Fruit fly (Drosophila melanogaster) whole organism, embryonic: ENCODE results near the gene Vha16-5.
A peak's percentile ranks its signal among the peaks of the same experiment; 100 is the strongest.

Experiments used
- Awh ChIP-seq: fragments of 200-800 bp; sonication (Bioruptor generic); IDR thresholded peaks from 2 replicates; pipeline ENCODE4, ENCODE4 v1.3.6; 2022; ENCODE audit warnings: missing biosample characterization, missing genetic modification characterization
- CG1024 ChIP-seq: fragments of 200-800 bp; sonication (Bioruptor generic); IDR thresholded peaks from 2 replicates; pipeline ENCODE4 v1.3.6; 2022; ENCODE audit warnings: missing biosample characterization, missing genetic modification characterization
- CG10543 ChIP-seq: fragments of 200-800 bp; sonication (Bioruptor generic); optimal IDR thresholded peaks from 3 replicates; lab custom pipeline; 2017; ENCODE audit warnings: missing biosample characterization, mild to moderate bottlenecking, missing genetic modification characterization, moderate library complexity
- CG11085 ChIP-seq: fragments of 200-800 bp; sonication (Bioruptor generic); IDR thresholded peaks from 2 replicates; pipeline ENCODE4 v1.3.6; 2022; ENCODE audit warnings: missing biosample characterization, missing genetic modification characterization
- CG12391 ChIP-seq: fragments of 200-800 bp; sonication (Bioruptor generic); optimal IDR thresholded peaks from 3 replicates; lab custom pipeline; 2018; ENCODE audit warnings: missing biosample characterization, mild to moderate bottlenecking, missing genetic modification characterization, moderate library complexity
- CG13424 ChIP-seq: fragments of 200-800 bp; sonication (Bioruptor generic); optimal IDR thresholded peaks from 2 replicates; lab custom pipeline; 2019; ENCODE audit warnings: missing biosample characterization, mild to moderate bottlenecking, missing genetic modification characterization, moderate library complexity
- CG14441 ChIP-seq: fragments of 200-800 bp; sonication (Bioruptor generic); IDR thresholded peaks from 2 replicates; pipeline ENCODE4 v1.3.6; 2022; ENCODE audit warnings: missing biosample characterization, missing genetic modification characterization
- CG14710 ChIP-seq: fragments of 200-800 bp; sonication (Bioruptor generic); optimal IDR thresholded peaks from 3 replicates; lab custom pipeline; 2019; ENCODE audit warnings: missing biosample characterization, mild to moderate bottlenecking, missing genetic modification characterization, moderate library complexity
- CG14965 ChIP-seq: fragments of 200-800 bp; sonication (Bioruptor generic); optimal IDR thresholded peaks from 2 replicates; lab custom pipeline; 2016; ENCODE audit warnings: missing biosample characterization, missing genetic modification characterization, borderline replicate concordance
- CG15479 ChIP-seq: fragments of 200-800 bp; sonication (Bioruptor generic); optimal IDR thresholded peaks from 3 replicates; lab custom pipeline; 2019; ENCODE audit warnings: missing biosample characterization, mild to moderate bottlenecking, missing genetic modification characterization, moderate library complexity
- CG17568 ChIP-seq: fragments of 200-800 bp; sonication (Bioruptor generic); optimal IDR thresholded peaks from 2 replicates; lab custom pipeline; 2018; ENCODE audit warnings: missing biosample characterization, mild to moderate bottlenecking, missing genetic modification characterization, moderate library complexity
- CG17912 ChIP-seq: fragments of 200-800 bp; sonication (Bioruptor generic); optimal IDR thresholded peaks from 2 replicates; lab custom pipeline; 2018; ENCODE audit warnings: missing biosample characterization, mild to moderate bottlenecking, missing genetic modification characterization
- CG18619 ChIP-seq: fragments of 200-800 bp; sonication (Bioruptor generic); optimal IDR thresholded peaks from 3 replicates; lab custom pipeline; 2017; ENCODE audit warnings: missing biosample characterization, mild to moderate bottlenecking, missing genetic modification characterization
- CG2875 ChIP-seq: fragments of 200-800 bp; sonication (Bioruptor generic); optimal IDR thresholded peaks from 2 replicates; lab custom pipeline; 2017; ENCODE audit warnings: missing biosample characterization, mild to moderate bottlenecking, missing genetic modification characterization, missing genetic modification reagents
- CG31224 ChIP-seq: fragments of 200-800 bp; sonication (Bioruptor generic); IDR thresholded peaks from 2 replicates; pipeline ENCODE4 v1.3.6; 2022; ENCODE audit warnings: missing biosample characterization, missing genetic modification characterization
- CG34376 ChIP-seq: fragments of 200-800 bp; sonication (Bioruptor generic); optimal IDR thresholded peaks from 2 replicates; lab custom pipeline; 2018; ENCODE audit warnings: missing biosample characterization, mild to moderate bottlenecking, missing genetic modification characterization
- CG5245 ChIP-seq: fragments of 200-800 bp; sonication (Bioruptor generic); optimal IDR thresholded peaks from 3 replicates; lab custom pipeline; 2016; ENCODE audit warnings: missing biosample characterization, missing genetic modification characterization
- CG9437 ChIP-seq: fragments of 200-800 bp; sonication (Bioruptor generic); optimal IDR thresholded peaks from 2 replicates; lab custom pipeline; 2018; ENCODE audit warnings: missing biosample characterization, mild to moderate bottlenecking, missing genetic modification characterization
- CG9609 ChIP-seq: fragments of 200-800 bp; sonication (Bioruptor generic); optimal IDR thresholded peaks from 3 replicates; lab custom pipeline; 2016; ENCODE audit warnings: missing biosample characterization, missing genetic modification characterization
- CG9817 ChIP-seq: fragments of 200-800 bp; sonication (Bioruptor generic); optimal IDR thresholded peaks from 2 replicates; lab custom pipeline; 2018; ENCODE audit warnings: missing biosample characterization, mild to moderate bottlenecking, missing genetic modification characterization, moderate library complexity
- CoRest ChIP-seq: fragments of 200-800 bp; sonication (Bioruptor generic); optimal IDR thresholded peaks from 3 replicates; lab custom pipeline; 2018; ENCODE audit warnings: missing biosample characterization, mild to moderate bottlenecking, missing genetic modification characterization, moderate library complexity
- Dll ChIP-seq: fragments of 200-800 bp; sonication (Bioruptor generic); IDR thresholded peaks from 4 replicates; pipeline ENCODE4 v1.3.6; 2022; ENCODE audit warnings: missing biosample characterization, missing genetic modification characterization; ENCODE audit not compliant: partially characterized antibody
- Drgx ChIP-seq: fragments of 200-800 bp; sonication (Bioruptor generic); IDR thresholded peaks from 2 replicates; pipeline ENCODE4 v1.3.6; 2022; ENCODE audit warnings: missing biosample characterization, missing genetic modification characterization
- Fer2 ChIP-seq: fragments of 200-800 bp; sonication (Bioruptor generic); optimal IDR thresholded peaks from 2 replicates; lab custom pipeline; 2018; ENCODE audit warnings: missing biosample characterization, mild to moderate bottlenecking, missing genetic modification characterization, moderate library complexity
- HmgD ChIP-seq: fragments of 200-800 bp; sonication (Bioruptor generic); optimal IDR thresholded peaks from 3 replicates; lab custom pipeline; 2016; ENCODE audit warnings: missing biosample characterization, missing genetic modification characterization
- Lhr ChIP-seq: fragments of 200-800 bp; sonication (Bioruptor generic); optimal IDR thresholded peaks from 3 replicates; lab custom pipeline; 2017; ENCODE audit warnings: mild to moderate bottlenecking, missing biosample characterization, missing genetic modification reagents, missing genetic modification characterization
- NK7.1 ChIP-seq: fragments of 200-800 bp; sonication (Bioruptor generic); optimal IDR thresholded peaks from 3 replicates; lab custom pipeline; 2016; ENCODE audit warnings: missing biosample characterization, missing genetic modification characterization
- Nf-YB ChIP-seq: fragments of 200-800 bp; sonication (Bioruptor generic); optimal IDR thresholded peaks from 3 replicates; lab custom pipeline; 2019; ENCODE audit warnings: missing biosample characterization, mild to moderate bottlenecking, missing genetic modification characterization, moderate library complexity
- NfI ChIP-seq: fragments of 200-800 bp; sonication (Bioruptor generic); optimal IDR thresholded peaks from 3 replicates; lab custom pipeline; 2018; ENCODE audit warnings: missing biosample characterization, mild to moderate bottlenecking, missing genetic modification characterization, moderate library complexity
- Rfx ChIP-seq: fragments of 200-800 bp; sonication (Bioruptor generic); IDR thresholded peaks from 2 replicates; pipeline ENCODE4 v1.3.6; 2022; ENCODE audit warnings: missing biosample characterization, missing genetic modification characterization
- Scr ChIP-seq: fragments of 200-800 bp; sonication (Bioruptor generic); IDR thresholded peaks from 2 replicates; pipeline ENCODE4 v1.3.6; 2022; ENCODE audit warnings: missing biosample characterization, missing genetic modification characterization; ENCODE audit not compliant: partially characterized antibody
- Sox102F ChIP-seq: fragments of 200-800 bp; sonication (Bioruptor generic); optimal IDR thresholded peaks from 2 replicates; lab custom pipeline; 2018; ENCODE audit warnings: missing biosample characterization, mild to moderate bottlenecking, missing genetic modification characterization, moderate library complexity
- abd-A ChIP-seq: fragments of 200-800 bp; sonication (Bioruptor generic); optimal IDR thresholded peaks from 3 replicates; lab custom pipeline; 2019; ENCODE audit warnings: missing biosample characterization, mild to moderate bottlenecking, missing genetic modification characterization, moderate library complexity
- bowl ChIP-seq: fragments of 200-800 bp; sonication (Bioruptor generic); IDR thresholded peaks from 2 replicates; pipeline ENCODE4 v1.3.6; 2022; ENCODE audit warnings: missing biosample characterization, missing genetic modification characterization
- cato ChIP-seq: fragments of 200-800 bp; sonication (Bioruptor generic); optimal IDR thresholded peaks from 2 replicates; lab custom pipeline; 2016; ENCODE audit warnings: missing biosample characterization, missing genetic modification characterization, borderline replicate concordance
- ci ChIP-seq: fragments of 200-800 bp; sonication (Bioruptor generic); IDR thresholded peaks from 3 replicates; pipeline ENCODE4 v1.3.6; 2022; ENCODE audit warnings: missing biosample characterization, missing genetic modification characterization
- dmrt11E ChIP-seq: fragments of 200-800 bp; sonication (Bioruptor generic); optimal IDR thresholded peaks from 3 replicates; lab custom pipeline; 2018; ENCODE audit warnings: missing biosample characterization, mild to moderate bottlenecking, missing genetic modification characterization, moderate library complexity
- eve ChIP-seq, 2 experiments: fragments of >200 bp; optimal IDR thresholded peaks; 2 replicates each; lab custom pipeline; 2017; ENCODE audit warnings: missing biosample characterization in 2 of 2, missing genetic modification characterization in 2 of 2
- exex ChIP-seq: fragments of 200-800 bp; sonication (Bioruptor generic); optimal IDR thresholded peaks from 4 replicates; lab custom pipeline; 2018; ENCODE audit warnings: missing biosample characterization, mild to moderate bottlenecking, missing genetic modification characterization, moderate library complexity
- eyg ChIP-seq: fragments of 200-800 bp; sonication (Bioruptor generic); optimal IDR thresholded peaks from 3 replicates; lab custom pipeline; 2016; ENCODE audit warnings: missing biosample characterization, missing genetic modification characterization
- ind ChIP-seq: fragments of 200-800 bp; sonication (Bioruptor generic); optimal IDR thresholded peaks from 3 replicates; lab custom pipeline; 2016; ENCODE audit warnings: missing biosample characterization, missing genetic modification characterization
- jumu ChIP-seq: fragments of 200-800 bp; sonication (Bioruptor generic); optimal IDR thresholded peaks from 3 replicates; lab custom pipeline; 2016; ENCODE audit warnings: missing biosample characterization, missing genetic modification characterization
- lmd ChIP-seq: fragments of 200-800 bp; sonication (Bioruptor generic); IDR thresholded peaks from 2 replicates; pipeline ENCODE4 v1.3.6; 2022; ENCODE audit warnings: missing biosample characterization, missing genetic modification characterization
- odd ChIP-seq: fragments of 200-800 bp; sonication (Bioruptor generic); optimal IDR thresholded peaks from 2 replicates; lab custom pipeline; 2017; ENCODE audit warnings: missing biosample characterization, mild to moderate bottlenecking, missing genetic modification characterization
- slp2 ChIP-seq: fragments of 200-800 bp; sonication (Bioruptor generic); optimal IDR thresholded peaks from 2 replicates; lab custom pipeline; 2016; ENCODE audit warnings: missing biosample characterization, missing genetic modification characterization
- sqz ChIP-seq: fragments of 200-800 bp; sonication (Bioruptor generic); optimal IDR thresholded peaks from 3 replicates; lab custom pipeline; 2018; ENCODE audit warnings: missing biosample characterization, mild to moderate bottlenecking, missing genetic modification characterization
- stc ChIP-seq: fragments of 200-800 bp; sonication (Bioruptor generic); IDR thresholded peaks from 2 replicates; pipeline ENCODE4 v1.3.6; 2022; ENCODE audit warnings: missing biosample characterization, missing genetic modification characterization
- tll ChIP-seq, 2 experiments: fragments of 200-800 bp in 1 of 2; fragments of >200 bp in 1 of 2; sonication (Bioruptor generic) in 1 of 2; optimal IDR thresholded peaks; 2 replicates each; lab custom pipeline; 2017 to 2019; ENCODE audit warnings: missing biosample characterization in 2 of 2, missing genetic modification characterization in 2 of 2, mild to moderate bottlenecking in 1 of 2, moderate library complexity in 1 of 2
- vfl ChIP-seq: fragments of 200-800 bp; sonication (Bioruptor generic); optimal IDR thresholded peaks from 2 replicates; lab custom pipeline; 2016; ENCODE audit warnings: missing biosample characterization, missing genetic modification characterization
- wek ChIP-seq: fragments of 200-800 bp; sonication (Bioruptor generic); optimal IDR thresholded peaks from 3 replicates; lab custom pipeline; 2018; ENCODE audit warnings: missing biosample characterization, mild to moderate bottlenecking, missing genetic modification characterization, moderate library complexity

Vha16-5 gene

dm6 chr2L:10703281-10703680, 33.6 kb downstream of the Vha16-5 start, which contains the start of gene CG6415 (continued):
- TF ChIP-seq Lhr (GFP tag; lab: Kevin White, UChicago): peak; percentile 1
- peak; percentile 30 for TF ChIP-seq odd (GFP tag; lab: Kevin White, UChicago)
- TF ChIP-seq CG9609 (GFP tag; lab: Kevin White, UChicago): peak; percentile 66
- peak; percentile 46 for TF ChIP-seq jumu (GFP tag; lab: Kevin White, UChicago)
- TF ChIP-seq eyg (GFP tag; lab: Kevin White, UChicago): peak; percentile 32
- TF ChIP-seq stc (GFP tag; lab: Robert Waterston, UW): peak; percentile 39; the same call in 1 of the 2 replicates
- peak; percentile 74 for TF ChIP-seq ind (GFP tag; lab: Kevin White, UChicago)
- peak; percentile 77 for TF ChIP-seq CG14441 (GFP tag; lab: Robert Waterston, UW)
- peak; percentile 52 for TF ChIP-seq slp2 (GFP tag; lab: Kevin White, UChicago)
- TF ChIP-seq Awh: peak; percentile 76
- no peak for TF ChIP-seq exex (tag; lab: Kevin White, UChicago)
- no peak for TF ChIP-seq bowl (GFP tag; lab: Robert Waterston, UW)
- TF ChIP-seq wek (GFP tag; lab: Kevin White, UChicago): peak; percentile 9
- TF ChIP-seq abd-A (tag; lab: Kevin White, UChicago): no peak
- peak; percentile 53 for TF ChIP-seq CG5245 (GFP tag; lab: Kevin White, UChicago)
- TF ChIP-seq CG15479: peak; percentile 64
- peak; percentile 84 for TF ChIP-seq CG13424 (tag; lab: Kevin White, UChicago)
- TF ChIP-seq CG9437: peak; percentile 29
- TF ChIP-seq CoRest (tag; lab: Kevin White, UChicago): peak; percentile 81
- no peak for TF ChIP-seq tll (GFP tag; optimal IDR thresholded peaks at IDR 0.05; lab: Kevin White, UChicago)
- TF ChIP-seq vfl (GFP tag; lab: Kevin White, UChicago): no peak
- TF ChIP-seq Drgx: peak; percentile 68
- peak; percentile 48 for TF ChIP-seq NK7.1 (GFP tag; lab: Kevin White, UChicago)
- peak; percentile 51 for TF ChIP-seq CG10543
- TF ChIP-seq CG2875 (GFP tag; lab: Kevin White, UChicago): peak; percentile 60
- no peak for TF ChIP-seq CG17912
- TF ChIP-seq CG11085 (GFP tag; lab: Robert Waterston, UW): peak; percentile 72
- TF ChIP-seq HmgD (GFP tag; lab: Kevin White, UChicago): no peak
- TF ChIP-seq CG34376 (GFP tag; lab: Kevin White, UChicago): peak; percentile 87
- TF ChIP-seq eve (GFP tag; optimal IDR thresholded peaks at IDR 0.05; lab: Kevin White, UChicago): no peak
- peak; percentile 42 for TF ChIP-seq CG14965
- peak; percentile 70 for TF ChIP-seq CG14710
- TF ChIP-seq CG12391 (tag; lab: Kevin White, UChicago): peak; percentile 76
- peak; percentile 57 for TF ChIP-seq Fer2
- peak; percentile 33 for TF ChIP-seq sqz (GFP tag; lab: Kevin White, UChicago)
- peak; percentile 61 for TF ChIP-seq CG17568 (GFP tag; lab: Kevin White, UChicago)
- TF ChIP-seq Scr (GFP tag; lab: Robert Waterston, UW): no peak
- peak; percentile 48 for TF ChIP-seq Nf-YB
- peak; percentile 86 for TF ChIP-seq ci (GFP tag; lab: Robert Waterston, UW)
- TF ChIP-seq NfI: peak; percentile 60
- peak; percentile 80 for TF ChIP-seq dmrt11E (tag; lab: Kevin White, UChicago)
- TF ChIP-seq CG31224: peak; percentile 45; the same call in 1 of the 2 replicates
- peak; percentile 74 for TF ChIP-seq lmd (GFP tag; lab: Robert Waterston, UW)
- peak; percentile 50 for TF ChIP-seq CG18619 (GFP tag; lab: Kevin White, UChicago)
- TF ChIP-seq CG1024 (GFP tag; lab: Robert Waterston, UW): no peak
- peak; percentile 81 for TF ChIP-seq Rfx (GFP tag; lab: Robert Waterston, UW)
- TF ChIP-seq CG9817 (tag; lab: Kevin White, UChicago): peak; percentile 76
- TF ChIP-seq Dll (GFP tag; lab: Robert Waterston, UW): no peak
- TF ChIP-seq cato (GFP tag; lab: Kevin White, UChicago): peak; percentile 4
- TF ChIP-seq Sox102F (GFP tag; lab: Kevin White, UChicago): peak; percentile 70
